Fruit fly (Drosophila melanogaster) whole organism, pupa: Measurements from ENCODE around the gene COX7A.

Experiments
- CG12605 ChIP-seq: fragments of 200-800 bp; sonication (Bioruptor generic); IDR thresholded peaks from 2 replicates; pipeline ENCODE4 v1.3.6; 2022; ENCODE audit warnings: missing biosample characterization, missing genetic modification characterization
- CG14655 ChIP-seq: fragments of 200-800 bp; sonication (Bioruptor generic); optimal IDR thresholded peaks from 3 replicates; lab custom pipeline; 2017; ENCODE audit warnings: mild to moderate bottlenecking, missing biosample characterization, missing genetic modification reagents, missing genetic modification characterization
- CG15710 ChIP-seq: fragments of 200-800 bp; sonication (Bioruptor generic); optimal IDR thresholded peaks from 2 replicates; lab custom pipeline; 2018; ENCODE audit warnings: missing biosample characterization, mild to moderate bottlenecking, missing genetic modification characterization, moderate library complexity
- CG17806 ChIP-seq: fragments of 200-800 bp; sonication (Bioruptor generic); optimal IDR thresholded peaks from 2 replicates; lab custom pipeline; 2018; ENCODE audit warnings: missing biosample characterization, mild to moderate bottlenecking, missing genetic modification characterization, moderate library complexity
- CG34367 ChIP-seq: fragments of 200-800 bp; sonication (Bioruptor generic); optimal IDR thresholded peaks from 2 replicates; lab custom pipeline; 2018; ENCODE audit warnings: missing biosample characterization, mild to moderate bottlenecking, missing genetic modification characterization
- Ets98B ChIP-seq: fragments of 200-800 bp; sonication (Bioruptor generic); IDR thresholded peaks from 2 replicates; pipeline ENCODE4 v1.3.6; 2022; ENCODE audit warnings: missing biosample characterization, missing genetic modification characterization

DNA sequence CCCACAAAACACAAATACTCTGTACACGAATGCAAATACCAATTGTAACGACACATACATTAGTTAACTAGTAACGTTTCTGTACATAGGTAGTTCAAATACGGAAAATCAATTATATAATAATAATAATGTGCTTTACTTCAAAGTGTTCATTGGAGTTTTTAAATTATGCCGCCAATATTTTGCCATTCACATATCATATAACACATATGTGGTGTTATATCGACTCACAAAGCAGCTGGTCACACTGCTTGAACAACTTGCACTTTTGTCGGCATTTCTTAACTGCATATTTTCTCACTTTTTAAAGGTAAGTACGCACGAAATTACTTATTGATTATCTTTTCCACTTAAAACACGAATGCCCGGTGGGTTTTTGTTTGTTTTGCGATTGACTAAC is 3.3 kb upstream of the COX7A start, which contains the start of gene DppIII:
- TF ChIP-seq CG12605 (GFP tag; lab: Robert Waterston, UW) (no peak), CG15710 (tag; lab: Kevin White, UChicago) (no peak), CG34367 (tag; lab: Kevin White, UChicago) (no peak), CG14655 (GFP tag; lab: Kevin White, UChicago) (no peak), CG17806 (tag; lab: Kevin White, UChicago) (no peak), Ets98B (GFP tag; lab: Robert Waterston, UW) (no peak)
